Worm (Caenorhabditis elegans): ENCODE measurements around the gene F16H6.4.

ce11 chrV:18184910-18185309, 13.6 kb upstream of the F16H6.4 start, which contains the start of gene C31G12.3:
- TF ChIP-seq ZK546.5 (tag; optimal IDR thresholded peaks at IDR 0.05), result no peak
- TF ChIP-seq ZK337.2 (GFP tag; IDR thresholded peaks at IDR 0.05), result no peak
- TF ChIP-seq D1046.2 (GFP tag; IDR thresholded peaks at IDR 0.05), result no peak
- TF ChIP-seq set-16 (GFP tag; IDR thresholded peaks at IDR 0.05), result no peak
- no peak for TF ChIP-seq nhr-77 (tag; optimal IDR thresholded peaks at IDR 0.05)
- TF ChIP-seq nhr-11 (tag; optimal IDR thresholded peaks at IDR 0.05), result no peak
